Fruit fly (Drosophila melanogaster) whole organism, embryonic: Measurements from ENCODE around the gene Rab18.

Experiments used
- BtbVII ChIP-seq: fragments of 200-800 bp; sonication (Bioruptor generic); optimal IDR thresholded peaks from 3 replicates; lab custom pipeline; 2017; ENCODE audit warnings: missing biosample characterization, mild to moderate bottlenecking, missing genetic modification characterization
- CG10431 ChIP-seq: fragments of 200-800 bp; sonication (Bioruptor generic); optimal IDR thresholded peaks from 3 replicates; lab custom pipeline; 2018; ENCODE audit warnings: missing biosample characterization, mild to moderate bottlenecking, missing genetic modification characterization
- CG11456 ChIP-seq: fragments of 200-800 bp; sonication (Bioruptor generic); IDR thresholded peaks from 3 replicates; pipeline ENCODE4 v1.3.6; 2022; ENCODE audit warnings: missing biosample characterization, missing genetic modification characterization
- CG12071 ChIP-seq: fragments of 200-800 bp; sonication (Bioruptor generic); optimal IDR thresholded peaks from 3 replicates; lab custom pipeline; 2018; ENCODE audit warnings: missing biosample characterization, mild to moderate bottlenecking, missing genetic modification characterization
- CG12942 ChIP-seq: fragments of 200-800 bp; sonication (Bioruptor generic); optimal IDR thresholded peaks from 3 replicates; lab custom pipeline; 2016; ENCODE audit warnings: missing biosample characterization, missing genetic modification characterization
- CG14441 ChIP-seq: fragments of 200-800 bp; sonication (Bioruptor generic); IDR thresholded peaks from 2 replicates; pipeline ENCODE4 v1.3.6; 2022; ENCODE audit warnings: missing biosample characterization, missing genetic modification characterization
- CG1603 ChIP-seq: fragments of 200-800 bp; sonication (Bioruptor generic); optimal IDR thresholded peaks from 2 replicates; lab custom pipeline; 2019; ENCODE audit warnings: missing biosample characterization, mild to moderate bottlenecking, missing genetic modification characterization, moderate library complexity
- CG1792 ChIP-seq: fragments of 200-800 bp; sonication (Bioruptor generic); optimal IDR thresholded peaks from 2 replicates; lab custom pipeline; 2016; ENCODE audit warnings: missing biosample characterization, missing genetic modification characterization
- CG1832 ChIP-seq: fragments of 200-800 bp; sonication (Bioruptor generic); optimal IDR thresholded peaks from 2 replicates; lab custom pipeline; 2017; ENCODE audit warnings: missing biosample characterization, mild to moderate bottlenecking, missing genetic modification characterization, inconsistent platforms
- CG2712 ChIP-seq: fragments of 200-800 bp; optimal IDR thresholded peaks from 3 replicates; lab custom pipeline; 2019; ENCODE audit warnings: missing biosample characterization, mild to moderate bottlenecking, missing genetic modification characterization, moderate library complexity
- CG31388 ChIP-seq: fragments of 200-800 bp; sonication (Bioruptor generic); optimal IDR thresholded peaks from 2 replicates; lab custom pipeline; 2016; ENCODE audit warnings: missing biosample characterization, missing genetic modification characterization
- CG33213 ChIP-seq: fragments of 200-800 bp; sonication (Bioruptor generic); optimal IDR thresholded peaks from 3 replicates; lab custom pipeline; 2016; ENCODE audit warnings: missing biosample characterization, missing genetic modification characterization
- CG33557 ChIP-seq: fragments of 200-800 bp; sonication (Bioruptor generic); optimal IDR thresholded peaks from 2 replicates; lab custom pipeline; 2019; ENCODE audit warnings: missing biosample characterization, mild to moderate bottlenecking, missing genetic modification characterization, moderate library complexity
- CG34376 ChIP-seq: fragments of 200-800 bp; sonication (Bioruptor generic); optimal IDR thresholded peaks from 2 replicates; lab custom pipeline; 2018; ENCODE audit warnings: missing biosample characterization, mild to moderate bottlenecking, missing genetic modification characterization
- CG4328 ChIP-seq: fragments of 200-800 bp; sonication (Bioruptor generic); optimal IDR thresholded peaks from 3 replicates; lab custom pipeline; 2017; ENCODE audit warnings: missing biosample characterization, missing genetic modification reagents, missing genetic modification characterization
- CG7745 ChIP-seq: fragments of 200-800 bp; sonication (Bioruptor generic); optimal IDR thresholded peaks from 2 replicates; lab custom pipeline; 2018; ENCODE audit warnings: missing biosample characterization, mild to moderate bottlenecking, missing genetic modification characterization, moderate library complexity
- CG7839 ChIP-seq: fragments of 200-800 bp; sonication (Bioruptor generic); optimal IDR thresholded peaks from 3 replicates; lab custom pipeline; 2018; ENCODE audit warnings: missing biosample characterization, mild to moderate bottlenecking, missing genetic modification characterization, moderate library complexity
- CG8089 ChIP-seq: fragments of 200-800 bp; sonication (Bioruptor generic); optimal IDR thresholded peaks from 3 replicates; lab custom pipeline; 2016; ENCODE audit warnings: missing biosample characterization, missing genetic modification characterization
- CG8924 ChIP-seq: fragments of 200-800 bp; optimal IDR thresholded peaks from 3 replicates; lab custom pipeline; 2019; ENCODE audit warnings: missing biosample characterization, mild to moderate bottlenecking, missing genetic modification characterization, moderate library complexity
- CG9437 ChIP-seq: fragments of 200-800 bp; sonication (Bioruptor generic); optimal IDR thresholded peaks from 2 replicates; lab custom pipeline; 2018; ENCODE audit warnings: missing biosample characterization, mild to moderate bottlenecking, missing genetic modification characterization
- CG9609 ChIP-seq: fragments of 200-800 bp; sonication (Bioruptor generic); optimal IDR thresholded peaks from 3 replicates; lab custom pipeline; 2016; ENCODE audit warnings: missing biosample characterization, missing genetic modification characterization
- Deaf1 ChIP-seq: fragments of 200-800 bp; optimal IDR thresholded peaks from 3 replicates; lab custom pipeline; 2019; ENCODE audit warnings: missing biosample characterization, mild to moderate bottlenecking, missing genetic modification characterization, moderate library complexity
- Hey ChIP-seq: fragments of 200-800 bp; sonication (Bioruptor generic); optimal IDR thresholded peaks from 3 replicates; lab custom pipeline; 2018; ENCODE audit warnings: missing biosample characterization, mild to moderate bottlenecking, missing genetic modification characterization
- MTF-1 ChIP-seq: fragments of 200-800 bp; sonication (Bioruptor generic); optimal IDR thresholded peaks from 2 replicates; lab custom pipeline; 2018; ENCODE audit warnings: missing biosample characterization, mild to moderate bottlenecking, missing genetic modification characterization, borderline replicate concordance
- Mad ChIP-seq: fragments of 200-800 bp; sonication (Bioruptor generic); optimal IDR thresholded peaks from 2 replicates; lab custom pipeline; 2016; ENCODE audit warnings: missing biosample characterization, missing genetic modification characterization
- Myb ChIP-seq: fragments of 200-800 bp; sonication (Bioruptor generic); optimal IDR thresholded peaks from 2 replicates; lab custom pipeline; 2016; ENCODE audit warnings: missing biosample characterization, missing genetic modification characterization
- Stat92E ChIP-seq, 3 experiments: fragments of >200 bp in 2 of 3; fragments of 200-800 bp in 1 of 3; sonication (Bioruptor generic) in 1 of 3; optimal IDR thresholded peaks; 2 replicates each; lab custom pipeline; 2017 to 2019; ENCODE audit warnings: missing biosample characterization in 3 of 3, missing genetic modification characterization in 3 of 3, mild to moderate bottlenecking in 1 of 3, moderate library complexity in 1 of 3
- YL-1 ChIP-seq: fragments of 200-800 bp; sonication (Bioruptor generic); optimal IDR thresholded peaks from 3 replicates; lab custom pipeline; 2017; ENCODE audit warnings: missing biosample characterization, mild to moderate bottlenecking, missing genetic modification characterization
- ato ChIP-seq: fragments of 200-800 bp; sonication (Bioruptor generic); IDR thresholded peaks from 2 replicates; pipeline ENCODE4 v1.3.6; 2022; ENCODE audit warnings: missing biosample characterization, missing genetic modification characterization; ENCODE audit not compliant: partially characterized antibody
- corto ChIP-seq: fragments of 200-800 bp; sonication (Bioruptor generic); optimal IDR thresholded peaks from 2 replicates; lab custom pipeline; 2016; ENCODE audit warnings: missing biosample characterization, mild to moderate bottlenecking, missing genetic modification characterization, moderate library complexity
- dmrt11E ChIP-seq: fragments of 200-800 bp; sonication (Bioruptor generic); optimal IDR thresholded peaks from 3 replicates; lab custom pipeline; 2018; ENCODE audit warnings: missing biosample characterization, mild to moderate bottlenecking, missing genetic modification characterization, moderate library complexity
- esg ChIP-seq: fragments of 200-800 bp; sonication (Bioruptor generic); conservative IDR thresholded peaks from 2 replicates; pipeline ENCODE4 v1.3.6; 2022; ENCODE audit warnings: missing biosample characterization, missing genetic modification characterization
- jigr1 ChIP-seq: fragments of 200-800 bp; sonication (Bioruptor generic); IDR thresholded peaks from 3 replicates; pipeline ENCODE4 v1.3.6; 2022; ENCODE audit warnings: missing biosample characterization, missing genetic modification characterization
- jumu ChIP-seq: fragments of 200-800 bp; sonication (Bioruptor generic); optimal IDR thresholded peaks from 3 replicates; lab custom pipeline; 2016; ENCODE audit warnings: missing biosample characterization, missing genetic modification characterization
- kay ChIP-seq: fragments of 200-800 bp; sonication (Bioruptor generic); optimal IDR thresholded peaks from 2 replicates; lab custom pipeline; 2016; ENCODE audit warnings: missing biosample characterization, missing genetic modification characterization
- kni ChIP-seq: fragments of 200-800 bp; sonication (Bioruptor generic); optimal IDR thresholded peaks from 3 replicates; lab custom pipeline; 2017; ENCODE audit warnings: mild to moderate bottlenecking, missing biosample characterization, missing genetic modification reagents, missing genetic modification characterization
- lab ChIP-seq: fragments of 200-800 bp; sonication (Bioruptor generic); optimal IDR thresholded peaks from 3 replicates; lab custom pipeline; 2017; ENCODE audit warnings: missing biosample characterization, missing genetic modification characterization, mild to moderate bottlenecking, moderate library complexity, missing genetic modification reagents
- mld ChIP-seq: fragments of 200-800 bp; sonication (Bioruptor generic); IDR thresholded peaks from 3 replicates; pipeline ENCODE4 v1.3.6; 2022; ENCODE audit warnings: missing biosample characterization, missing genetic modification characterization; ENCODE audit not compliant: partially characterized antibody
- pan ChIP-seq, 4 experiments: fragments of >200 bp in 3 of 4; fragments of 200-800 bp in 1 of 4; sonication (Bioruptor generic) in 1 of 4; optimal IDR thresholded peaks in 3 of 4; IDR thresholded peaks in 1 of 4; 2 replicates each; pipeline versions ENCODE4 v1.3.6 to Lab custom; 2017 to 2022; ENCODE audit warnings: missing biosample characterization in 2 of 4, missing genetic modification characterization in 2 of 4, mixed read lengths in 1 of 4
- pros ChIP-seq: fragments of 200-800 bp; sonication (Bioruptor generic); optimal IDR thresholded peaks from 3 replicates; lab custom pipeline; 2019; ENCODE audit warnings: missing biosample characterization, mild to moderate bottlenecking, missing genetic modification characterization, moderate library complexity
- sc ChIP-seq, 3 experiments: fragments of >200 bp in 2 of 3; fragments of 200-800 bp in 1 of 3; sonication (Bioruptor generic) in 1 of 3; optimal IDR thresholded peaks; 2 replicates in 2 of 3; 3 replicates in 1 of 3; lab custom pipeline; 2017; ENCODE audit warnings: mild to moderate bottlenecking in 1 of 3, missing biosample characterization in 1 of 3, missing genetic modification characterization in 1 of 3, missing genetic modification reagents in 1 of 3
- sens-2 ChIP-seq: fragments of 200-800 bp; sonication (Bioruptor generic); IDR thresholded peaks from 2 replicates; pipeline ENCODE4 v1.3.6; 2022; ENCODE audit warnings: missing biosample characterization, missing genetic modification characterization
- seq ChIP-seq: fragments of 200-800 bp; sonication (Bioruptor generic); IDR thresholded peaks from 2 replicates; pipeline ENCODE4 v1.3.6; 2022; ENCODE audit warnings: missing biosample characterization, missing genetic modification characterization
- slou ChIP-seq: fragments of 200-800 bp; sonication (Bioruptor generic); optimal IDR thresholded peaks from 3 replicates; lab custom pipeline; 2016; ENCODE audit warnings: missing biosample characterization, missing genetic modification characterization
- sr ChIP-seq: fragments of 200-800 bp; sonication (Bioruptor generic); IDR thresholded peaks from 3 replicates; pipeline ENCODE4 v1.3.6; 2022; ENCODE audit warnings: missing biosample characterization, missing genetic modification characterization
- tgo ChIP-seq: fragments of 200-800 bp; sonication (Bioruptor generic); IDR thresholded peaks from 3 replicates; pipeline ENCODE4 v1.3.6; 2022; ENCODE audit warnings: missing biosample characterization, missing genetic modification characterization
- vnd ChIP-seq: fragments of 200-800 bp; sonication (Bioruptor generic); IDR thresholded peaks from 3 replicates; pipeline ENCODE4 v1.3.6; 2022; ENCODE audit warnings: missing biosample characterization, missing genetic modification characterization; ENCODE audit not compliant: partially characterized antibody
- wdn ChIP-seq: fragments of 200-800 bp; sonication (Bioruptor generic); IDR thresholded peaks from 2 replicates; pipeline ENCODE4 v1.3.6; 2022; ENCODE audit warnings: missing biosample characterization, missing genetic modification characterization
- wor ChIP-seq: fragments of 200-800 bp; sonication (Bioruptor generic); IDR thresholded peaks from 2 replicates; pipeline ENCODE4 v1.3.6; 2022; ENCODE audit warnings: missing biosample characterization, missing genetic modification characterization

The Rab18 gene

DNA sequence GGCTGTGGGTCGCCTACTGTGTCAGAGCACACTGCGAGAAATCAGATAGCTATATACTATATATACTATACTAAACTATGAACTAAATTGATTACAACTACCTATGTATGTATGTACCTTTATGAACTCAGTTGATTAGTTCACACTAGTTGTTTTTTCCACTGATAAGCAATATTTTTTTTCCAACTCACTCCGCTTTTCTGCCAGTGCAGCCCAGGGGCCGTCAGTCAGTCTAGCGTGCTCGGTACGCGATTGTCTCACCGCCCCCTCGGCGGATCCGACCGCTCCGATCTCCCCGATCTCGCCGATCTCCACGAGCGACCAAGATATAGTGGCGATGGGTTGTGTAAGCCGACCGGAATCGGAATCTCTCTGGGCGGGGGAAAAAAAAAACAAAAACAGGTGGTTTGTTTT is 34.3 kb upstream of the Rab18 start (continued):
- TF ChIP-seq ato (GFP tag; lab: Robert Waterston, UW) (no peak), kni (GFP tag; lab: Kevin White, UChicago) (no peak), CG33557 (GFP tag; lab: Kevin White, UChicago) (no peak), CG10431 (GFP tag; lab: Kevin White, UChicago) (no peak), pros (GFP tag; lab: Kevin White, UChicago) (no peak), esg (peak; percentile 89), lab (GFP tag; lab: Kevin White, UChicago) (peak; percentile 95), sens-2 (GFP tag; lab: Robert Waterston, UW) (peak; percentile 42; the same call in 1 of the 2 replicates), jumu (peak; percentile 68), CG12942 (GFP tag; lab: Kevin White, UChicago) (peak; percentile 54), slou (GFP tag; lab: Kevin White, UChicago) (peak; percentile 35), Mad (GFP tag; lab: Kevin White, UChicago) (peak; percentile 52), Stat92E (GFP tag; optimal IDR thresholded peaks at IDR 0.05; lab: Kevin White, UChicago) (no peak), dmrt11E (tag; lab: Kevin White, UChicago) (no peak), CG34376 (GFP tag; lab: Kevin White, UChicago) (peak; percentile 50), CG1603 (tag; lab: Kevin White, UChicago) (peak; percentile 90), CG14441 (GFP tag; lab: Robert Waterston, UW) (peak; percentile 95), CG9437 (GFP tag; lab: Kevin White, UChicago) (peak; percentile 49), Deaf1 (tag; lab: Kevin White, UChicago) (peak; percentile 82), sr (GFP tag; lab: Robert Waterston, UW) (peak; percentile 70; the same call in 2 of the 3 replicates), pan (optimal IDR thresholded peaks at IDR 0.05; lab: Kevin White, UChicago) (no peak), pan (GFP tag; optimal IDR thresholded peaks at IDR 0.05 in 1 of 2, IDR thresholded peaks at IDR 0.05 in 1 of 2) (peak in 1 of 2 experiments; percentile 95), mld (GFP tag; lab: Robert Waterston, UW) (no peak), CG8924 (tag; lab: Kevin White, UChicago) (peak; percentile 88), CG8089 (peak; percentile 13), CG1832 (GFP tag; lab: Kevin White, UChicago) (no peak), CG2712 (tag; lab: Kevin White, UChicago) (peak; percentile 84), BtbVII (GFP tag; lab: Kevin White, UChicago) (peak; percentile 89), seq (GFP tag; lab: Robert Waterston, UW) (peak; percentile 79), CG7839 (tag; lab: Kevin White, UChicago) (peak; percentile 90), Hey (peak; percentile 14), corto (GFP tag; lab: Kevin White, UChicago) (no peak), CG31388 (peak; percentile 54), wor (peak; percentile 69), Myb (GFP tag; lab: Kevin White, UChicago) (peak; percentile 25), vnd (GFP tag; lab: Robert Waterston, UW) (no peak), wdn (GFP tag; lab: Robert Waterston, UW) (peak; percentile 85), CG7745 (tag; lab: Kevin White, UChicago) (no peak), kay (peak; percentile 75), sc (optimal IDR thresholded peaks at IDR 0.05; lab: Kevin White, UChicago) (no peak), sc (GFP tag; optimal IDR thresholded peaks at IDR 0.05; lab: Kevin White, UChicago) (no peak), CG12071 (GFP tag; lab: Kevin White, UChicago) (peak; percentile 86), CG1792 (GFP tag; lab: Kevin White, UChicago) (peak; percentile 42), CG11456 (GFP tag; lab: Robert Waterston, UW) (peak; percentile 92), CG4328 (peak; percentile 69), MTF-1 (peak; percentile 34), jigr1 (GFP tag; lab: Robert Waterston, UW) (peak; percentile 57; the same call in 1 of the 3 replicates), CG9609 (peak; percentile 29), CG33213 (GFP tag; lab: Kevin White, UChicago) (no peak), YL-1 (no peak), tgo (GFP tag; lab: Robert Waterston, UW) (peak; percentile 93)
